Fruit fly (Drosophila melanogaster): ENCODE data around the gene fig.

DNA sequence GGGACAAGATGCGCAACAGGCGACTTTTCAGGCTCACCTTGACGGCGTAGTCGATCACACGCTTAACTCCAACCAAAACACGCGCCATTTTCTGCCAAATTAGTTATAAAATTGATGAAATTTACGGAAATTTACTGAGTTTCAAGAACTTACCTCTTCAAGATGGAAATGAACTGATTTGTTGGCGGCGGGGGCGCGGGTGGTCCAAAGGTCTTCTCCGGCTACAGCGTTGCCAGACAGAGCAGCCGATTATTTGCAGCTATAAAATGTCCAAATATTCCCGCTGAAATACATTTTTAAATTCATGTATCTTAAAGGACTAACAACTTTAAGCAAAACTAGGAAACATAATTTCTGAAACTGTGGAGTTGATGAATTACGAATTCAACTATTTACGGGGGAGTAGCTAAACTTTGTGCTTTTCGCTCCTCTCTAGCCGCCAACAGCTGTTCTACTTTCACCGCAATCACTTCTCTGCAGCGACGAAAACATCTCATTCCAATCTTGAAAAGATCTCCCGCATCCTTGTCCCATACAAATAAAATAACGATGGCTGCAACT, 22.6 kb upstream of the fig start, which contains the start of the genes Etfb and CG7789:
- TF ChIP-seq achi (GFP tag; optimal IDR thresholded peaks at IDR 0.05) = no peak
- TF ChIP-seq Ets96B (tag; optimal IDR thresholded peaks at IDR 0.05) = peak; percentile 73
- TF ChIP-seq CG31627 (GFP tag; optimal IDR thresholded peaks at IDR 0.05) = peak; percentile 86
- TF ChIP-seq CG10631 (GFP tag; optimal IDR thresholded peaks at IDR 0.05) = no peak

All from whole organism, prepupa.